Worm (Caenorhabditis elegans) whole organism, early embryonic: Measurements from ENCODE around the gene hum-10.

Experiments used
- B0310.2 ChIP-seq: sonication (generic microtip); optimal IDR thresholded peaks from 2 replicates; lab custom pipeline; 2016; ENCODE audit warnings: mild to moderate bottlenecking, missing genetic modification characterization, missing compliant biosample characterization
- aly-1 ChIP-seq: sonication (generic microtip); optimal IDR thresholded peaks from 2 replicates; lab custom pipeline; 2016; ENCODE audit warnings: missing genetic modification characterization, missing compliant biosample characterization
- ama-1 ChIP-seq: fragments of 150-350 bp; optimal IDR thresholded peaks from 2 replicates; lab custom pipeline; 2014
- ceh-13 ChIP-seq: fragments of 200-800 bp; sonication (Bioruptor generic); optimal IDR thresholded peaks from 2 replicates; lab custom pipeline; 2018; ENCODE audit warnings: mild to moderate bottlenecking, missing genetic modification characterization, missing compliant biosample characterization
- flt-1 ChIP-seq: fragments of 200-800 bp; sonication (Bioruptor generic); IDR thresholded peaks from 2 replicates; pipeline ENCODE4 v1.3.6; 2022; ENCODE audit warnings: missing genetic modification characterization, missing compliant biosample characterization
- pes-1 ChIP-seq: fragments of 200-800 bp; sonication (Bioruptor generic); IDR thresholded peaks from 2 replicates; pipeline ENCODE4 v1.3.6; 2022; ENCODE audit warnings: missing genetic modification reagents, missing genetic modification characterization, missing compliant biosample characterization
- tbx-37 ChIP-seq: fragments of 200-800 bp; sonication (Bioruptor generic); conservative IDR thresholded peaks from 2 replicates; pipeline ENCODE4 v1.3.6; 2022; ENCODE audit warnings: missing genetic modification reagents, missing genetic modification characterization, missing compliant biosample characterization
- tra-4 ChIP-seq: sonication (generic microtip); optimal IDR thresholded peaks from 2 replicates; lab custom pipeline; 2017; ENCODE audit warnings: missing genetic modification characterization, missing compliant biosample characterization

DNA sequence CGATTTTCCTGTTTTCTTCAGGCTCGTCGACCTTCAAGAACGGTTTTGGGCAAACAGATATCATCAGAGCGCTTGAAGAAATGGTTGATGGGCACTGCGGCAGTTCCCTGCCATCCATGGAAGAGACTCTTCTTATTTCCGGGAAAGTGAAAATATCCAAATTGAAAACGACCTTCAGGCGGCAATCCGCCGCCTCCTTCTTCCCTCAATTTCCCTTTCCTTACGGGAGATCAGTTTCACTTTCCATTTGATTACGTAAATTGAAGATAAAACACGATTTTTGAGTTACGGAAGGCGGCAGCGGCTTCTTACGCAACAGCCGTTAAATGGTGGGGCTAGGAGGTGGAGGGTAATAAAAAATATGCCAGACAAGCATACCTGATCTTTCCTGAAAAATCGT lies 27.1 kb upstream of the hum-10 start:
- no peak for TF ChIP-seq flt-1 (GFP tag; lab: Robert Waterston, UW)
- TF ChIP-seq ama-1 (lab: Kevin White, UChicago), result no peak
- no peak for TF ChIP-seq tbx-37 (GFP tag; lab: Robert Waterston, UW)
- no peak for TF ChIP-seq aly-1 (tag; lab: Kevin White, UChicago)
- TF ChIP-seq pes-1 (GFP tag; lab: Robert Waterston, UW), result no peak
- no peak for TF ChIP-seq ceh-13 (GFP tag; lab: Kevin White, UChicago)
- TF ChIP-seq tra-4 (tag; lab: Kevin White, UChicago), result no peak
- no peak for TF ChIP-seq B0310.2 (tag; lab: Kevin White, UChicago)
